Worm (Caenorhabditis elegans) whole organism, L3 larva: ENCODE measurements around the gene cdkl-1.

Experiments used
- elt-1 ChIP-seq: fragments of 150-350 bp; optimal IDR thresholded peaks from 2 replicates; lab custom pipeline; 2014; ENCODE audit warnings: missing biosample characterization, missing genetic modification characterization
- elt-3 ChIP-seq, 3 experiments: fragments of 150-350 bp in 1 of 3; sonication (generic microtip) in 2 of 3; optimal IDR thresholded peaks; 2 replicates in 2 of 3; 4 replicates in 1 of 3; lab custom pipeline; 2014 to 2017; ENCODE audit warnings: missing biosample characterization in 3 of 3, missing genetic modification characterization in 3 of 3
- nfya-1 ChIP-seq: sonication (generic microtip); optimal IDR thresholded peaks from 2 replicates; lab custom pipeline; 2017; ENCODE audit warnings: missing genetic modification characterization, mild to moderate bottlenecking, missing compliant biosample characterization, antibody characterized with exemption, moderate library complexity; ENCODE audit not compliant: insufficient read depth
- nhr-77 ChIP-seq: fragments of 150-350 bp; optimal IDR thresholded peaks from 2 replicates; lab custom pipeline; 2014; ENCODE audit warnings: missing biosample characterization, missing genetic modification characterization
- skn-1 ChIP-seq: fragments of 150-350 bp; optimal IDR thresholded peaks from 2 replicates; lab custom pipeline; 2014; ENCODE audit warnings: missing biosample characterization, missing genetic modification characterization
- tbx-2 ChIP-seq: sonication (generic microtip); optimal IDR thresholded peaks from 2 replicates; lab custom pipeline; 2016; ENCODE audit warnings: mild to moderate bottlenecking, missing genetic modification characterization, missing compliant biosample characterization
- unc-62 ChIP-seq: fragments of 150-350 bp; sonication (generic microtip); optimal IDR thresholded peaks from 4 replicates; lab custom pipeline; 2014; ENCODE audit warnings: missing biosample characterization, missing genetic modification reagents, missing genetic modification characterization

ce11 chrV:11076403-11076802 lies 22.3 kb upstream of the cdkl-1 start:
- no peak for TF ChIP-seq elt-1 (tag; lab: Kevin White, UChicago)
- TF ChIP-seq unc-62 (GFP tag; lab: Kevin White, UChicago) = no peak
- no peak for TF ChIP-seq nfya-1 (tag; lab: Kevin White, UChicago)
- no peak for TF ChIP-seq elt-3 (tag; optimal IDR thresholded peaks at IDR 0.05; lab: Kevin White, UChicago)
- no peak for TF ChIP-seq nhr-77 (tag; lab: Kevin White, UChicago)
- TF ChIP-seq tbx-2 (tag; lab: Kevin White, UChicago) = no peak
- TF ChIP-seq skn-1 (tag; lab: Kevin White, UChicago) = no peak
